Fruit fly (Drosophila melanogaster) whole organism, embryonic: ENCODE data around the gene Tssk.
A peak's percentile ranks its signal among the peaks of the same experiment; 100 is the strongest.

ENCODE experiments used
- B-H1 ChIP-seq: fragments of 200-800 bp; sonication (Bioruptor generic); IDR thresholded peaks from 3 replicates; pipeline ENCODE4 v1.3.6; 2022; ENCODE audit warnings: missing biosample characterization, missing genetic modification characterization
- Bdp1 ChIP-seq: fragments of 200-800 bp; sonication (Bioruptor generic); optimal IDR thresholded peaks from 3 replicates; lab custom pipeline; 2016; ENCODE audit warnings: missing biosample characterization, missing genetic modification characterization
- Blimp-1 ChIP-seq: fragments of 200-800 bp; sonication (Bioruptor generic); optimal IDR thresholded peaks from 3 replicates; lab custom pipeline; 2018; ENCODE audit warnings: missing biosample characterization, missing genetic modification characterization, mild to moderate bottlenecking, moderate library complexity, missing genetic modification reagents
- CG10209 ChIP-seq: fragments of 200-800 bp; sonication (Bioruptor generic); optimal IDR thresholded peaks from 3 replicates; lab custom pipeline; 2017; ENCODE audit warnings: missing biosample characterization, mild to moderate bottlenecking, missing genetic modification characterization, missing genetic modification reagents
- CG10366 ChIP-seq: fragments of 200-800 bp; sonication (Bioruptor generic); IDR thresholded peaks from 2 replicates; pipeline ENCODE4 v1.3.6; 2022; ENCODE audit warnings: missing biosample characterization, missing genetic modification characterization
- CG11247 ChIP-seq: fragments of 200-800 bp; sonication (Bioruptor generic); IDR thresholded peaks from 2 replicates; pipeline ENCODE4 v1.3.6; 2022; ENCODE audit warnings: missing biosample characterization, missing genetic modification characterization
- CG12299 ChIP-seq: fragments of 200-800 bp; sonication (Bioruptor generic); optimal IDR thresholded peaks from 2 replicates; lab custom pipeline; 2018; ENCODE audit warnings: missing biosample characterization, mild to moderate bottlenecking, missing genetic modification characterization
- CG13296 ChIP-seq: fragments of 200-800 bp; sonication (Bioruptor generic); optimal IDR thresholded peaks from 3 replicates; lab custom pipeline; 2018; ENCODE audit warnings: missing biosample characterization, mild to moderate bottlenecking, missing genetic modification characterization
- CG17328 ChIP-seq: fragments of 200-800 bp; sonication (Bioruptor generic); IDR thresholded peaks from 2 replicates; pipeline ENCODE4 v1.3.6; 2022; ENCODE audit warnings: missing biosample characterization, missing genetic modification characterization
- CG18011 ChIP-seq: fragments of 200-800 bp; sonication (Bioruptor generic); optimal IDR thresholded peaks from 2 replicates; lab custom pipeline; 2017; ENCODE audit warnings: missing biosample characterization, missing genetic modification characterization, mild to moderate bottlenecking, moderate library complexity, missing genotype
- CG30020 ChIP-seq: fragments of 200-800 bp; optimal IDR thresholded peaks from 2 replicates; lab custom pipeline; 2019; ENCODE audit warnings: missing biosample characterization, mild to moderate bottlenecking, missing genetic modification characterization, moderate library complexity
- CG4854 ChIP-seq: fragments of 200-800 bp; sonication (Bioruptor generic); optimal IDR thresholded peaks from 2 replicates; lab custom pipeline; 2016; ENCODE audit warnings: missing biosample characterization, missing genetic modification characterization, inconsistent platforms
- CG6272 ChIP-seq: fragments of 200-800 bp; sonication (Bioruptor generic); IDR thresholded peaks from 2 replicates; pipeline ENCODE4 v1.3.6; 2022; ENCODE audit warnings: missing biosample characterization, missing genetic modification characterization
- CG7271 ChIP-seq: fragments of 200-800 bp; sonication (Bioruptor generic); optimal IDR thresholded peaks from 2 replicates; lab custom pipeline; 2018; ENCODE audit warnings: missing biosample characterization, mild to moderate bottlenecking, missing genetic modification characterization, moderate library complexity
- CG9215 ChIP-seq: fragments of 200-800 bp; sonication (Bioruptor generic); IDR thresholded peaks from 2 replicates; pipeline ENCODE4 v1.3.6; 2022; ENCODE audit warnings: missing biosample characterization, missing genetic modification characterization
- CG9817 ChIP-seq: fragments of 200-800 bp; sonication (Bioruptor generic); optimal IDR thresholded peaks from 2 replicates; lab custom pipeline; 2018; ENCODE audit warnings: missing biosample characterization, mild to moderate bottlenecking, missing genetic modification characterization, moderate library complexity
- CG9932 ChIP-seq: fragments of 200-800 bp; sonication (Bioruptor generic); IDR thresholded peaks from 2 replicates; pipeline ENCODE4 v1.3.6; 2022; ENCODE audit warnings: missing biosample characterization, missing genetic modification characterization
- Chrac-16 ChIP-seq: fragments of 200-800 bp; sonication (Bioruptor generic); optimal IDR thresholded peaks from 3 replicates; lab custom pipeline; 2016; ENCODE audit warnings: missing biosample characterization, missing genetic modification characterization
- CrebB ChIP-seq: fragments of 200-800 bp; sonication (Bioruptor generic); optimal IDR thresholded peaks from 3 replicates; lab custom pipeline; 2018; ENCODE audit warnings: missing biosample characterization, mild to moderate bottlenecking, missing genetic modification characterization
- Dip2 ChIP-seq: fragments of 200-800 bp; sonication (Bioruptor generic); IDR thresholded peaks from 2 replicates; pipeline ENCODE4 v1.3.6; 2022; ENCODE audit warnings: missing biosample characterization, missing genetic modification characterization
- Gsc ChIP-seq: fragments of 200-800 bp; sonication (Bioruptor generic); IDR thresholded peaks from 2 replicates; pipeline ENCODE4 v1.3.6; 2022; ENCODE audit warnings: missing biosample characterization, missing genetic modification characterization
- H15 ChIP-seq: fragments of 200-800 bp; sonication (Bioruptor generic); IDR thresholded peaks from 3 replicates; pipeline ENCODE4 v1.3.6; 2022; ENCODE audit warnings: missing biosample characterization, missing genetic modification characterization
- Hmr ChIP-seq: fragments of 200-800 bp; sonication (Bioruptor generic); optimal IDR thresholded peaks from 3 replicates; lab custom pipeline; 2017; ENCODE audit warnings: mild to moderate bottlenecking, missing biosample characterization, missing genetic modification reagents, missing genetic modification characterization
- Hr39 ChIP-seq: fragments of >200 bp; optimal IDR thresholded peaks from 2 replicates; lab custom pipeline; 2017
- Lhr ChIP-seq: fragments of 200-800 bp; sonication (Bioruptor generic); optimal IDR thresholded peaks from 3 replicates; lab custom pipeline; 2017; ENCODE audit warnings: mild to moderate bottlenecking, missing biosample characterization, missing genetic modification reagents, missing genetic modification characterization
- Poxn ChIP-seq: fragments of 200-800 bp; sonication (Bioruptor generic); IDR thresholded peaks from 2 replicates; pipeline ENCODE4 v1.3.6; 2022; ENCODE audit warnings: missing biosample characterization, missing genetic modification characterization
- Sin3A ChIP-seq: fragments of >200 bp; optimal IDR thresholded peaks from 2 replicates; lab custom pipeline; 2018
- Sox100B ChIP-seq: fragments of 200-800 bp; sonication (Bioruptor generic); optimal IDR thresholded peaks from 3 replicates; lab custom pipeline; 2018; ENCODE audit warnings: missing biosample characterization, mild to moderate bottlenecking, missing genetic modification characterization
- Taf1 ChIP-seq: fragments of 200-800 bp; sonication (Bioruptor generic); IDR thresholded peaks from 2 replicates; pipeline ENCODE4 v1.3.6; 2022; ENCODE audit warnings: missing biosample characterization, missing genetic modification characterization
- Xbp1 ChIP-seq: fragments of 200-800 bp; sonication (Bioruptor generic); optimal IDR thresholded peaks from 3 replicates; lab custom pipeline; 2016; ENCODE audit warnings: missing biosample characterization, mild to moderate bottlenecking, missing genetic modification characterization
- ara ChIP-seq: fragments of 200-800 bp; sonication (Bioruptor generic); IDR thresholded peaks from 2 replicates; pipeline ENCODE4 v1.3.6; 2022; ENCODE audit warnings: missing biosample characterization, missing genetic modification characterization
- bab2 ChIP-seq: fragments of 200-800 bp; sonication (Bioruptor generic); optimal IDR thresholded peaks from 2 replicates; lab custom pipeline; 2016; ENCODE audit warnings: missing biosample characterization, missing genetic modification characterization
- cato ChIP-seq: fragments of 200-800 bp; sonication (Bioruptor generic); optimal IDR thresholded peaks from 2 replicates; lab custom pipeline; 2016; ENCODE audit warnings: missing biosample characterization, missing genetic modification characterization, borderline replicate concordance
- chif ChIP-seq, 2 experiments: fragments of 200-800 bp; sonication (Bioruptor generic); optimal IDR thresholded peaks; 3 replicates each; lab custom pipeline; 2016; ENCODE audit warnings: missing biosample characterization in 2 of 2, missing genetic modification characterization in 2 of 2
- dan ChIP-seq: fragments of 200-800 bp; sonication (Bioruptor generic); IDR thresholded peaks from 2 replicates; pipeline ENCODE4 v1.3.6; 2022; ENCODE audit warnings: missing biosample characterization, missing genetic modification characterization
- danr ChIP-seq: fragments of 200-800 bp; sonication (Bioruptor generic); IDR thresholded peaks from 2 replicates; pipeline ENCODE4 v1.3.6; 2022; ENCODE audit warnings: missing biosample characterization, missing genetic modification characterization
- disco-r ChIP-seq: fragments of 200-800 bp; sonication (Bioruptor generic); optimal IDR thresholded peaks from 2 replicates; lab custom pipeline; 2016; ENCODE audit warnings: missing biosample characterization, missing genetic modification characterization
- esg ChIP-seq: fragments of 200-800 bp; sonication (Bioruptor generic); conservative IDR thresholded peaks from 2 replicates; pipeline ENCODE4 v1.3.6; 2022; ENCODE audit warnings: missing biosample characterization, missing genetic modification characterization
- eyg ChIP-seq: fragments of 200-800 bp; sonication (Bioruptor generic); optimal IDR thresholded peaks from 3 replicates; lab custom pipeline; 2016; ENCODE audit warnings: missing biosample characterization, missing genetic modification characterization
- gsb ChIP-seq: fragments of 200-800 bp; sonication (Bioruptor generic); IDR thresholded peaks from 2 replicates; pipeline ENCODE4 v1.3.6; 2022; ENCODE audit warnings: missing biosample characterization, missing genetic modification characterization
- klu ChIP-seq: fragments of 200-800 bp; sonication (Bioruptor generic); IDR thresholded peaks from 2 replicates; pipeline ENCODE4 v1.3.6; 2022; ENCODE audit warnings: missing biosample characterization, missing genetic modification characterization
- mirr ChIP-seq: fragments of 200-800 bp; sonication (Bioruptor generic); optimal IDR thresholded peaks from 3 replicates; lab custom pipeline; 2018; ENCODE audit warnings: missing biosample characterization, mild to moderate bottlenecking, missing genetic modification characterization
- nerfin-2 ChIP-seq: fragments of 200-800 bp; sonication (Bioruptor generic); IDR thresholded peaks from 2 replicates; pipeline ENCODE4 v1.3.6; 2022; ENCODE audit warnings: missing biosample characterization, missing genetic modification characterization; ENCODE audit not compliant: partially characterized antibody
- org-1 ChIP-seq: fragments of 200-800 bp; sonication (Bioruptor generic); optimal IDR thresholded peaks from 2 replicates; lab custom pipeline; 2017; ENCODE audit warnings: missing biosample characterization, missing genetic modification characterization
- pfk ChIP-seq: fragments of 200-800 bp; sonication (Bioruptor generic); optimal IDR thresholded peaks from 2 replicates; lab custom pipeline; 2018; ENCODE audit warnings: missing biosample characterization, mild to moderate bottlenecking, missing genetic modification characterization, moderate library complexity
- slou ChIP-seq: fragments of 200-800 bp; sonication (Bioruptor generic); optimal IDR thresholded peaks from 3 replicates; lab custom pipeline; 2016; ENCODE audit warnings: missing biosample characterization, missing genetic modification characterization
- slp2 ChIP-seq: fragments of 200-800 bp; sonication (Bioruptor generic); optimal IDR thresholded peaks from 2 replicates; lab custom pipeline; 2016; ENCODE audit warnings: missing biosample characterization, missing genetic modification characterization
- stwl ChIP-seq: fragments of 200-800 bp; sonication (Bioruptor generic); optimal IDR thresholded peaks from 3 replicates; lab custom pipeline; 2018; ENCODE audit warnings: missing biosample characterization, mild to moderate bottlenecking, missing genetic modification characterization, moderate library complexity
- twi ChIP-seq: fragments of 200-800 bp; optimal IDR thresholded peaks from 2 replicates; lab custom pipeline; 2019; ENCODE audit warnings: missing biosample characterization, mild to moderate bottlenecking, missing genetic modification characterization, moderate library complexity
- tx ChIP-seq: fragments of 200-800 bp; sonication (Bioruptor generic); optimal IDR thresholded peaks from 2 replicates; lab custom pipeline; 2016; ENCODE audit warnings: missing biosample characterization, missing genetic modification characterization
- wek ChIP-seq: fragments of 200-800 bp; sonication (Bioruptor generic); optimal IDR thresholded peaks from 3 replicates; lab custom pipeline; 2018; ENCODE audit warnings: missing biosample characterization, mild to moderate bottlenecking, missing genetic modification characterization, moderate library complexity
- yki ChIP-seq: fragments of >200 bp; optimal IDR thresholded peaks from 3 replicates; lab custom pipeline; 2018

Tssk gene

DNA sequence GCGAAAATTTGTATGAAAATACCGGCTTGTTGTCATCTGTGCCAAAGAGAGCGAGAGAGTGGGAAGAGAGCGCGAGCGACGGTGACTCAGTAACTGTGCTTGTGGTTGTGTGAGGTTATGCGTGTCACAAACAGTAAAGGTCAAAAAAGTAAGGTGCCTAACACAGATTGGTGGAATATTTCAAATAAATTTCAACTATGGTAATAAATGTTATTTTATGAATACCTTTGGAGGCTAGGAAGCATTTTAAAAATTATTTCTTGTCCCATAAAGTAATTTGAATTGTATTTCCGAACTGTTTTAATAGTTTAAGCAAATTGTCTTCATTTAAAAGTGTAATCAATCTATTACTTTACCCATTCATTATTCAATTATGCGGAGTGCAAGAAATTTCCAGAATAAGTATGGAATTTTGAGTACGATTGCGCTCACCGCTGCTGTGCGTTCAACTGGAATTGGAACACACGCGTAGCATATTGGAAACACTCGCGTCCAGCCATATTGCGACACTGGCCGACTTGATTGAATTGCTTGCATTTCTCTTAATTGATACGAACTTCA, 24.7 kb upstream of the Tssk start (continued):
- TF ChIP-seq Sin3A (lab: Kevin White, UChicago) (no peak), klu (GFP tag; lab: Robert Waterston, UW) (peak; percentile 88), CG30020 (tag; lab: Kevin White, UChicago) (peak; percentile 78), CrebB (tag; lab: Kevin White, UChicago) (peak; percentile 90), H15 (GFP tag; lab: Robert Waterston, UW) (peak; percentile 80), CG9215 (peak; percentile 91), esg (GFP tag; lab: Robert Waterston, UW) (peak; percentile 91), CG9932 (GFP tag; lab: Robert Waterston, UW) (peak; percentile 93), danr (GFP tag; lab: Robert Waterston, UW) (peak; percentile 90), Hr39 (lab: Kevin White, UChicago) (no peak), twi (tag; lab: Kevin White, UChicago) (peak; percentile 92), Hmr (GFP tag; lab: Kevin White, UChicago) (peak; percentile 94), CG9817 (peak; percentile 88), chif (GFP tag; optimal IDR thresholded peaks at IDR 0.05; lab: Kevin White, UChicago) (peak; percentile 93 to 94), pfk (GFP tag; lab: Kevin White, UChicago) (peak; percentile 86), CG6272 (GFP tag; lab: Robert Waterston, UW) (peak; percentile 75), yki (lab: Kevin White, UChicago) (peak; percentile 41), Lhr (GFP tag; lab: Kevin White, UChicago) (peak; percentile 80), CG7271 (tag; lab: Kevin White, UChicago) (peak; percentile 68), Gsc (peak; percentile 65), CG10366 (peak; percentile 85), gsb (GFP tag; lab: Robert Waterston, UW) (peak; percentile 87), CG11247 (GFP tag; lab: Robert Waterston, UW) (peak; percentile 80), eyg (GFP tag; lab: Kevin White, UChicago) (peak; percentile 91), CG13296 (GFP tag; lab: Kevin White, UChicago) (peak; percentile 90), Taf1 (GFP tag; lab: Robert Waterston, UW) (peak; percentile 90), org-1 (GFP tag; lab: Kevin White, UChicago) (peak; percentile 94), Xbp1 (peak; percentile 96), cato (GFP tag; lab: Kevin White, UChicago) (peak; percentile 92), Dip2 (GFP tag; lab: Robert Waterston, UW) (0 out of 2 replicates have a peak, but pooled peaks have one; percentile 46), Chrac-16 (GFP tag; lab: Kevin White, UChicago) (peak; percentile 96), Blimp-1 (peak; percentile 90), nerfin-2 (no peak), Sox100B (peak; percentile 94), bab2 (GFP tag; lab: Kevin White, UChicago) (peak; percentile 90), CG4854 (GFP tag; lab: Kevin White, UChicago) (peak; percentile 82), CG12299 (peak; percentile 90), CG17328 (GFP tag; lab: Robert Waterston, UW) (peak; percentile 89), dan (GFP tag; lab: Robert Waterston, UW) (no peak), slou (peak; percentile 74), CG10209 (GFP tag; lab: Kevin White, UChicago) (peak; percentile 97), CG18011 (GFP tag; lab: Kevin White, UChicago) (peak; percentile 84), Bdp1 (GFP tag; lab: Kevin White, UChicago) (peak; percentile 83), ara (GFP tag; lab: Robert Waterston, UW) (peak; percentile 87), slp2 (GFP tag; lab: Kevin White, UChicago) (peak; percentile 93), wek (GFP tag; lab: Kevin White, UChicago) (peak; percentile 69), stwl (tag; lab: Kevin White, UChicago) (no peak), tx (GFP tag; lab: Kevin White, UChicago) (peak; percentile 90), disco-r (GFP tag; lab: Kevin White, UChicago) (peak; percentile 84), mirr (GFP tag; lab: Kevin White, UChicago) (peak; percentile 73), Poxn (peak; percentile 67), B-H1 (peak; percentile 75)
